Worm (Caenorhabditis elegans) whole organism, mixed stage, embryonic: ENCODE results near the gene mup-2.

ENCODE experiments used
- bed-3 ChIP-seq: fragments of 200-800 bp; sonication (Bioruptor generic); optimal IDR thresholded peaks from 3 replicates; lab custom pipeline; 2018; ENCODE audit warnings: mild to moderate bottlenecking, missing genetic modification characterization, moderate library complexity, missing compliant biosample characterization
- ceh-43 ChIP-seq: fragments of 200-800 bp; sonication (Bioruptor generic); optimal IDR thresholded peaks from 2 replicates; lab custom pipeline; 2018; ENCODE audit warnings: mild to moderate bottlenecking, missing genetic modification characterization, moderate library complexity, missing compliant biosample characterization
- ces-1 ChIP-seq: fragments of 150-350 bp; optimal IDR thresholded peaks from 2 replicates; lab custom pipeline; 2014; ENCODE audit warnings: missing biosample characterization, missing genetic modification reagents, missing genetic modification characterization
- cnd-1 ChIP-seq: fragments of 200-800 bp; sonication (Bioruptor generic); optimal IDR thresholded peaks from 2 replicates; lab custom pipeline; 2018; ENCODE audit warnings: mild to moderate bottlenecking, missing genetic modification characterization, missing compliant biosample characterization
- drap-1 ChIP-seq: fragments of 200-800 bp; sonication (Bioruptor generic); optimal IDR thresholded peaks from 3 replicates; lab custom pipeline; 2018; ENCODE audit warnings: mild to moderate bottlenecking, missing genetic modification characterization, missing compliant biosample characterization
- elt-1 ChIP-seq: sonication (generic microtip); optimal IDR thresholded peaks from 2 replicates; lab custom pipeline; 2017; ENCODE audit warnings: missing genetic modification characterization, mild to moderate bottlenecking, missing compliant biosample characterization, antibody characterized with exemption, moderate library complexity, borderline replicate concordance; ENCODE audit not compliant: insufficient read depth
- flh-1 ChIP-seq: fragments of 200-800 bp; sonication (Bioruptor generic); optimal IDR thresholded peaks from 2 replicates; lab custom pipeline; 2018; ENCODE audit warnings: mild to moderate bottlenecking, missing genetic modification characterization, moderate library complexity, missing compliant biosample characterization
- ham-2 ChIP-seq: fragments of 200-800 bp; sonication (Bioruptor generic); optimal IDR thresholded peaks from 2 replicates; lab custom pipeline; 2018; ENCODE audit warnings: mild to moderate bottlenecking, missing genetic modification characterization, missing compliant biosample characterization
- hlh-1 ChIP-seq: fragments of 150-350 bp; optimal IDR thresholded peaks from 2 replicates; lab custom pipeline; 2014; ENCODE audit warnings: missing biosample characterization, missing genetic modification reagents, missing genetic modification characterization
- lsy-2 ChIP-seq: fragments of 150-350 bp; optimal IDR thresholded peaks from 2 replicates; lab custom pipeline; 2014; ENCODE audit warnings: missing biosample characterization, missing genetic modification characterization
- nhr-12 ChIP-seq: fragments of 150-350 bp; optimal IDR thresholded peaks from 2 replicates; lab custom pipeline; 2014; ENCODE audit warnings: missing biosample characterization, missing genetic modification characterization
- nhr-2 ChIP-seq: fragments of 150-350 bp; optimal IDR thresholded peaks from 2 replicates; lab custom pipeline; 2014; ENCODE audit warnings: missing biosample characterization, missing genetic modification characterization
- nhr-237 ChIP-seq: fragments of 150-350 bp; optimal IDR thresholded peaks from 2 replicates; lab custom pipeline; 2014; ENCODE audit warnings: missing biosample characterization, missing genetic modification characterization
- nhr-28 ChIP-seq: fragments of 150-350 bp; optimal IDR thresholded peaks from 2 replicates; lab custom pipeline; 2014; ENCODE audit warnings: missing biosample characterization, missing genetic modification characterization
- nhr-76 ChIP-seq: sonication (generic microtip); optimal IDR thresholded peaks from 2 replicates; lab custom pipeline; 2017; ENCODE audit warnings: missing biosample characterization, missing genetic modification characterization
- pha-4 ChIP-seq: fragments of 150-350 bp; optimal IDR thresholded peaks from 2 replicates; lab custom pipeline; 2018; ENCODE audit warnings: missing biosample characterization, missing genetic modification reagents, missing genetic modification characterization
- sem-2 ChIP-seq: fragments of 200-800 bp; sonication (Bioruptor generic); optimal IDR thresholded peaks from 2 replicates; lab custom pipeline; 2018; ENCODE audit warnings: mild to moderate bottlenecking, missing genetic modification characterization, missing compliant biosample characterization
- snpc-4 ChIP-seq: fragments of 150-350 bp; optimal IDR thresholded peaks from 2 replicates; lab custom pipeline; 2014; ENCODE audit warnings: missing biosample characterization, missing genetic modification characterization
- sptf-1 ChIP-seq: sonication (generic microtip); optimal IDR thresholded peaks from 2 replicates; lab custom pipeline; 2017; ENCODE audit warnings: mild to moderate bottlenecking, missing genetic modification characterization, moderate library complexity, missing compliant biosample characterization
- tbx-8 ChIP-seq: fragments of 200-800 bp; sonication (Bioruptor generic); optimal IDR thresholded peaks from 2 replicates; lab custom pipeline; 2018; ENCODE audit warnings: mild to moderate bottlenecking, missing genetic modification characterization, moderate library complexity, missing compliant biosample characterization
- unc-62 ChIP-seq: fragments of 150-350 bp; optimal IDR thresholded peaks from 2 replicates; lab custom pipeline; 2014; ENCODE audit warnings: missing biosample characterization, missing genetic modification reagents, missing genetic modification characterization
- zip-8 ChIP-seq: fragments of 150-350 bp; optimal IDR thresholded peaks from 2 replicates; lab custom pipeline; 2014; ENCODE audit warnings: missing biosample characterization, missing genetic modification characterization
- ztf-11 ChIP-seq: fragments of 150-350 bp; optimal IDR thresholded peaks from 2 replicates; lab custom pipeline; 2014; ENCODE audit warnings: missing biosample characterization, missing genetic modification characterization

Gene mup-2

ce11 chrX:6364196-6364595, 45.8 kb downstream of the mup-2 start, which contains the start of gene C03B1.4:
C03B1.4 (plus strand) TSS chrX:6364496.
- TF ChIP-seq nhr-76, result no peak
- TF ChIP-seq sem-2 (GFP tag; lab: Kevin White, UChicago), result no peak
- no peak for TF ChIP-seq zip-8
- TF ChIP-seq flh-1 (GFP tag; lab: Kevin White, UChicago), result no peak
- TF ChIP-seq ztf-11, result no peak
- TF ChIP-seq cnd-1, result no peak
- TF ChIP-seq pha-4 (tag; lab: Kevin White, UChicago), result no peak
- no peak for TF ChIP-seq unc-62
- TF ChIP-seq, all 35 proteins: peak for 0

- TF ChIP-seq nhr-237 (tag; lab: Kevin White, UChicago), result no peak
- TF ChIP-seq ceh-43 (GFP tag; lab: Kevin White, UChicago), result no peak
- no peak for TF ChIP-seq unc-62
- TF ChIP-seq tbx-8 (GFP tag; lab: Kevin White, UChicago), result no peak
- TF ChIP-seq ham-2 (GFP tag; lab: Kevin White, UChicago), result no peak
- no peak for TF ChIP-seq elt-1 (tag; lab: Kevin White, UChicago)
- TF ChIP-seq ces-1, result no peak
- no peak for TF ChIP-seq flh-1 (GFP tag; lab: Kevin White, UChicago)
- no peak for TF ChIP-seq sptf-1 (tag; lab: Kevin White, UChicago)
- TF ChIP-seq snpc-4 (tag; lab: Kevin White, UChicago), result no peak
Observed at ce11 chrX:6360658-6361057, 49.4 kb downstream of the mup-2 start, which contains the start of gene C03B1.14. C03B1.14 (minus strand) TSS chrX:6360758.

- no peak for TF ChIP-seq nhr-28
- no peak for TF ChIP-seq nhr-76
- TF ChIP-seq elt-1 (tag; lab: Kevin White, UChicago), result no peak
- no peak for TF ChIP-seq sptf-1 (tag; lab: Kevin White, UChicago)
- no peak for TF ChIP-seq lsy-2 (tag; lab: Kevin White, UChicago)
- TF ChIP-seq sem-2 (GFP tag; lab: Kevin White, UChicago), result no peak
- TF ChIP-seq nhr-12 (tag; lab: Kevin White, UChicago), result no peak
- no peak for TF ChIP-seq hlh-1 (tag; lab: Kevin White, UChicago)
- TF ChIP-seq cnd-1, result no peak
- TF ChIP-seq tbx-8 (GFP tag; lab: Kevin White, UChicago), result no peak
- no peak for TF ChIP-seq nhr-2 (tag; lab: Kevin White, UChicago)
- no peak for TF ChIP-seq snpc-4 (tag; lab: Kevin White, UChicago)
- TF ChIP-seq bed-3 (GFP tag; lab: Kevin White, UChicago), result no peak
- TF ChIP-seq drap-1 (GFP tag; lab: Kevin White, UChicago), result no peak
Observed at ce11 chrX:6360077-6360476, 50.0 kb downstream of the mup-2 start.
